Worm (Caenorhabditis elegans) whole organism, mixed stage, embryonic: ENCODE measurements around the gene C45B11.2.
A peak's percentile ranks its signal among the peaks of the same experiment; 100 is the strongest.

Experiments
- M03D4.4 ChIP-seq: sonication (generic microtip); optimal IDR thresholded peaks from 2 replicates; lab custom pipeline; 2017; ENCODE audit warnings: mild to moderate bottlenecking, missing genetic modification characterization, missing compliant biosample characterization
- bed-3 ChIP-seq: fragments of 200-800 bp; sonication (Bioruptor generic); optimal IDR thresholded peaks from 3 replicates; lab custom pipeline; 2018; ENCODE audit warnings: mild to moderate bottlenecking, missing genetic modification characterization, moderate library complexity, missing compliant biosample characterization
- blmp-1 ChIP-seq: fragments of 150-350 bp; optimal IDR thresholded peaks from 2 replicates; lab custom pipeline; 2014; ENCODE audit warnings: missing biosample characterization, missing genetic modification characterization
- ceh-39 ChIP-seq: fragments of 150-350 bp; optimal IDR thresholded peaks from 2 replicates; lab custom pipeline; 2014; ENCODE audit warnings: missing biosample characterization, missing genetic modification characterization
- ceh-43 ChIP-seq: fragments of 200-800 bp; sonication (Bioruptor generic); optimal IDR thresholded peaks from 2 replicates; lab custom pipeline; 2018; ENCODE audit warnings: mild to moderate bottlenecking, missing genetic modification characterization, moderate library complexity, missing compliant biosample characterization
- ceh-83 ChIP-seq: fragments of 200-800 bp; sonication (Bioruptor generic); optimal IDR thresholded peaks from 2 replicates; lab custom pipeline; 2018; ENCODE audit warnings: mild to moderate bottlenecking, missing genetic modification characterization, missing compliant biosample characterization
- ces-1 ChIP-seq: fragments of 150-350 bp; optimal IDR thresholded peaks from 2 replicates; lab custom pipeline; 2014; ENCODE audit warnings: missing biosample characterization, missing genetic modification reagents, missing genetic modification characterization
- cnd-1 ChIP-seq: fragments of 200-800 bp; sonication (Bioruptor generic); optimal IDR thresholded peaks from 2 replicates; lab custom pipeline; 2018; ENCODE audit warnings: mild to moderate bottlenecking, missing genetic modification characterization, missing compliant biosample characterization
- drap-1 ChIP-seq: fragments of 200-800 bp; sonication (Bioruptor generic); optimal IDR thresholded peaks from 3 replicates; lab custom pipeline; 2018; ENCODE audit warnings: mild to moderate bottlenecking, missing genetic modification characterization, missing compliant biosample characterization
- elt-1 ChIP-seq: sonication (generic microtip); optimal IDR thresholded peaks from 2 replicates; lab custom pipeline; 2017; ENCODE audit warnings: missing genetic modification characterization, mild to moderate bottlenecking, missing compliant biosample characterization, antibody characterized with exemption, moderate library complexity, borderline replicate concordance; ENCODE audit not compliant: insufficient read depth
- elt-3 ChIP-seq: fragments of 150-350 bp; optimal IDR thresholded peaks from 2 replicates; lab custom pipeline; 2014; ENCODE audit warnings: missing biosample characterization, missing genetic modification characterization
- flh-1 ChIP-seq: fragments of 200-800 bp; sonication (Bioruptor generic); optimal IDR thresholded peaks from 2 replicates; lab custom pipeline; 2018; ENCODE audit warnings: mild to moderate bottlenecking, missing genetic modification characterization, moderate library complexity, missing compliant biosample characterization
- ham-2 ChIP-seq: fragments of 200-800 bp; sonication (Bioruptor generic); optimal IDR thresholded peaks from 2 replicates; lab custom pipeline; 2018; ENCODE audit warnings: mild to moderate bottlenecking, missing genetic modification characterization, missing compliant biosample characterization
- hlh-1 ChIP-seq: fragments of 150-350 bp; optimal IDR thresholded peaks from 2 replicates; lab custom pipeline; 2014; ENCODE audit warnings: missing biosample characterization, missing genetic modification reagents, missing genetic modification characterization
- lin-13 ChIP-seq: fragments of 150-350 bp; optimal IDR thresholded peaks from 2 replicates; lab custom pipeline; 2014; ENCODE audit warnings: missing biosample characterization, missing genetic modification characterization
- lin-32 ChIP-seq: fragments of 200-800 bp; sonication (Bioruptor generic); optimal IDR thresholded peaks from 2 replicates; lab custom pipeline; 2018; ENCODE audit warnings: mild to moderate bottlenecking, missing genetic modification characterization, missing compliant biosample characterization
- lsy-2 ChIP-seq: fragments of 150-350 bp; optimal IDR thresholded peaks from 2 replicates; lab custom pipeline; 2014; ENCODE audit warnings: missing biosample characterization, missing genetic modification characterization
- mab-5 ChIP-seq: fragments of 150-350 bp; optimal IDR thresholded peaks from 2 replicates; lab custom pipeline; 2014; ENCODE audit warnings: missing biosample characterization, missing genetic modification characterization
- mep-1 ChIP-seq: fragments of 150-350 bp; optimal IDR thresholded peaks from 2 replicates; lab custom pipeline; 2017; ENCODE audit warnings: missing biosample characterization, missing genetic modification reagents, missing genetic modification characterization, inconsistent platforms
- mls-2 ChIP-seq: sonication (generic microtip); optimal IDR thresholded peaks from 2 replicates; lab custom pipeline; 2016; ENCODE audit warnings: mild to moderate bottlenecking, missing genetic modification characterization, moderate library complexity, missing compliant biosample characterization
- nhr-12 ChIP-seq: fragments of 150-350 bp; optimal IDR thresholded peaks from 2 replicates; lab custom pipeline; 2014; ENCODE audit warnings: missing biosample characterization, missing genetic modification characterization
- nhr-2 ChIP-seq: fragments of 150-350 bp; optimal IDR thresholded peaks from 2 replicates; lab custom pipeline; 2014; ENCODE audit warnings: missing biosample characterization, missing genetic modification characterization
- nhr-237 ChIP-seq: fragments of 150-350 bp; optimal IDR thresholded peaks from 2 replicates; lab custom pipeline; 2014; ENCODE audit warnings: missing biosample characterization, missing genetic modification characterization
- nhr-28 ChIP-seq: fragments of 150-350 bp; optimal IDR thresholded peaks from 2 replicates; lab custom pipeline; 2014; ENCODE audit warnings: missing biosample characterization, missing genetic modification characterization
- nhr-76 ChIP-seq: sonication (generic microtip); optimal IDR thresholded peaks from 2 replicates; lab custom pipeline; 2017; ENCODE audit warnings: missing biosample characterization, missing genetic modification characterization
- pha-4 ChIP-seq: fragments of 150-350 bp; optimal IDR thresholded peaks from 2 replicates; lab custom pipeline; 2018; ENCODE audit warnings: missing biosample characterization, missing genetic modification reagents, missing genetic modification characterization
- sem-2 ChIP-seq: fragments of 200-800 bp; sonication (Bioruptor generic); optimal IDR thresholded peaks from 2 replicates; lab custom pipeline; 2018; ENCODE audit warnings: mild to moderate bottlenecking, missing genetic modification characterization, missing compliant biosample characterization
- snpc-4 ChIP-seq: fragments of 150-350 bp; optimal IDR thresholded peaks from 2 replicates; lab custom pipeline; 2014; ENCODE audit warnings: missing biosample characterization, missing genetic modification characterization
- sptf-1 ChIP-seq: sonication (generic microtip); optimal IDR thresholded peaks from 2 replicates; lab custom pipeline; 2017; ENCODE audit warnings: mild to moderate bottlenecking, missing genetic modification characterization, moderate library complexity, missing compliant biosample characterization
- tbx-8 ChIP-seq: fragments of 200-800 bp; sonication (Bioruptor generic); optimal IDR thresholded peaks from 2 replicates; lab custom pipeline; 2018; ENCODE audit warnings: mild to moderate bottlenecking, missing genetic modification characterization, moderate library complexity, missing compliant biosample characterization
- unc-120 ChIP-seq: sonication (generic microtip); optimal IDR thresholded peaks from 2 replicates; lab custom pipeline; 2017; ENCODE audit warnings: missing genetic modification characterization, missing compliant biosample characterization; ENCODE audit not compliant: poor library complexity, severe bottlenecking
- unc-39 ChIP-seq: fragments of 150-350 bp; optimal IDR thresholded peaks from 2 replicates; lab custom pipeline; 2014; ENCODE audit warnings: missing biosample characterization, missing genetic modification characterization
- unc-62 ChIP-seq: fragments of 150-350 bp; optimal IDR thresholded peaks from 2 replicates; lab custom pipeline; 2014; ENCODE audit warnings: missing biosample characterization, missing genetic modification reagents, missing genetic modification characterization
- zip-8 ChIP-seq: fragments of 150-350 bp; optimal IDR thresholded peaks from 2 replicates; lab custom pipeline; 2014; ENCODE audit warnings: missing biosample characterization, missing genetic modification characterization
- ztf-11 ChIP-seq: fragments of 150-350 bp; optimal IDR thresholded peaks from 2 replicates; lab custom pipeline; 2014; ENCODE audit warnings: missing biosample characterization, missing genetic modification characterization

The C45B11.2 gene

ce11 chrV:11078874-11079273, 36.4 kb downstream of the C45B11.2 start:
- TF ChIP-seq nhr-237, result no peak
- no peak for TF ChIP-seq mls-2 (tag; lab: Kevin White, UChicago)
- TF ChIP-seq sem-2 (GFP tag; lab: Kevin White, UChicago), result no peak
- no peak for TF ChIP-seq nhr-28 (tag; lab: Kevin White, UChicago)
- TF ChIP-seq ces-1 (GFP tag; lab: Kevin White, UChicago), result no peak

ce11 chrV:11080345-11081102, 38.0 kb downstream of the C45B11.2 start, which contains the start of gene act-1:
Gene act-1, plus strand, starts transcription at chrV:11081052.
- TF ChIP-seq hlh-1 (peak; percentile 40), pha-4 (no peak), elt-1 (no peak), drap-1 (GFP tag; lab: Kevin White, UChicago) (no peak), tbx-8 (no peak), cnd-1 (no peak), M03D4.4 (tag; lab: Kevin White, UChicago) (peak; percentile 43), unc-62 (GFP tag; lab: Kevin White, UChicago) (peak; percentile 32), sem-2 (GFP tag; lab: Kevin White, UChicago) (no peak), sptf-1 (tag; lab: Kevin White, UChicago) (peak; percentile 21), unc-120 (tag; lab: Kevin White, UChicago) (peak; percentile 95)

- TF ChIP-seq mab-5 (tag; lab: Kevin White, UChicago) (no peak), M03D4.4 (tag; lab: Kevin White, UChicago) (peak; percentile 27), elt-1 (no peak), unc-62 (GFP tag; lab: Kevin White, UChicago) (peak; percentile 58), nhr-2 (tag; lab: Kevin White, UChicago) (no peak), nhr-237 (peak; percentile 50), unc-120 (tag; lab: Kevin White, UChicago) (peak; percentile 90), sem-2 (GFP tag; lab: Kevin White, UChicago) (no peak), sptf-1 (tag; lab: Kevin White, UChicago) (no peak), pha-4 (peak; percentile 54), nhr-12 (tag; lab: Kevin White, UChicago) (no peak), hlh-1 (peak; percentile 76), ceh-39 (tag; lab: Kevin White, UChicago) (no peak), mep-1 (tag; lab: Kevin White, UChicago) (peak; percentile 36)
Measured at ce11 chrV:11082475-11082874, 40.0 kb downstream of the C45B11.2 start.

- TF ChIP-seq drap-1 (GFP tag; lab: Kevin White, UChicago), result no peak
- TF ChIP-seq lin-13 (tag; lab: Kevin White, UChicago), result no peak
- no peak for TF ChIP-seq ceh-39 (tag; lab: Kevin White, UChicago)
- no peak for TF ChIP-seq tbx-8
- TF ChIP-seq nhr-2 (tag; lab: Kevin White, UChicago), result no peak
- no peak for TF ChIP-seq flh-1
- no peak for TF ChIP-seq pha-4
- no peak for TF ChIP-seq lin-32
- TF ChIP-seq ham-2 (GFP tag; lab: Kevin White, UChicago), result no peak
- no peak for TF ChIP-seq mep-1 (tag; lab: Kevin White, UChicago)
- TF ChIP-seq, all 35 proteins: peak for 0
Measured at ce11 chrV:11082964-11083363, 40.5 kb downstream of the C45B11.2 start.

ce11 chrV:11083691-11084090, 41.2 kb downstream of the C45B11.2 start:
- TF ChIP-seq lin-32 (no peak), pha-4 (no peak), zip-8 (tag; lab: Kevin White, UChicago) (peak; percentile 95), ztf-11 (tag; lab: Kevin White, UChicago) (no peak), blmp-1 (no peak), nhr-28 (tag; lab: Kevin White, UChicago) (no peak), elt-3 (tag; lab: Kevin White, UChicago) (no peak), nhr-2 (tag; lab: Kevin White, UChicago) (no peak), snpc-4 (no peak), elt-1 (peak; percentile 24), lsy-2 (no peak), ces-1 (GFP tag; lab: Kevin White, UChicago) (no peak), hlh-1 (peak; percentile 85), bed-3 (no peak), unc-62 (GFP tag; lab: Kevin White, UChicago) (peak; percentile 70), M03D4.4 (tag; lab: Kevin White, UChicago) (no peak), flh-1 (no peak), cnd-1 (no peak), sptf-1 (tag; lab: Kevin White, UChicago) (no peak), tbx-8 (no peak), lin-13 (tag; lab: Kevin White, UChicago) (no peak), ceh-39 (tag; lab: Kevin White, UChicago) (peak; percentile 26), nhr-76 (no peak), unc-39 (tag; lab: Kevin White, UChicago) (no peak), mab-5 (tag; lab: Kevin White, UChicago) (peak; percentile 74), sem-2 (GFP tag; lab: Kevin White, UChicago) (no peak), mls-2 (tag; lab: Kevin White, UChicago) (no peak), ceh-43 (GFP tag; lab: Kevin White, UChicago) (no peak), ham-2 (GFP tag; lab: Kevin White, UChicago) (peak; percentile 21), ceh-83 (GFP tag; lab: Kevin White, UChicago) (no peak), unc-120 (tag; lab: Kevin White, UChicago) (peak; percentile 90), nhr-237 (peak; percentile 75), drap-1 (GFP tag; lab: Kevin White, UChicago) (no peak), nhr-12 (tag; lab: Kevin White, UChicago) (no peak), mep-1 (tag; lab: Kevin White, UChicago) (no peak)
